Worm (Caenorhabditis elegans): Measurements from ENCODE around the gene F52H2.1.

F52H2.1 gene

DNA sequence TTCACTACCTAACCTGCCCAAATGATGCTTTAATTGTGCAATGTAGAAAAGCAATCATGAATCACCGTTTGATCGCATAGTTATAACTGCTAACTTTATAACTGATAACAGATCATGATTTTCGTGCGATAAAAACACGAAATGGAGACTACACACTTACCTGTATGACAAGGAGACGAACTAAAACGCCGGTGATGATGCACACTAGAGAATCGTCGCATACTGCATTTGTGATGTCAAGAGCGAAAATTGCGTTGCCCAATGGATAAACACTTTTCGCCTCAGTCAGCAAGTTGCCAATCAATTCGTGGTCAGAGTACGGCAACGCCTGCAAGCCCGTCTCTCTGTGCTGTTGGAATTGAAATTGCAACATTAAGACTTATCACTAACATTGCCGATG is 3.9 kb upstream of the F52H2.1 start:
- TF ChIP-seq ccch-3 (GFP tag; optimal IDR thresholded peaks at IDR 0.05) = no peak
- no peak for TF ChIP-seq ceh-40 (GFP tag; IDR thresholded peaks at IDR 0.05)
- TF ChIP-seq somi-1 (GFP tag; optimal IDR thresholded peaks at IDR 0.05) = no peak
- TF ChIP-seq ZK185.1 (tag; optimal IDR thresholded peaks at IDR 0.05; ENCODE audit: poor library complexity, severe bottlenecking) = peak; percentile 6
- TF ChIP-seq C06A6.2 (GFP tag; conservative IDR thresholded peaks at IDR 0.05) = no peak
- TF ChIP-seq lin-26 (GFP tag; IDR thresholded peaks at IDR 0.05) = no peak
- no peak for TF ChIP-seq ceh-58 (GFP tag; IDR thresholded peaks at IDR 0.05)
- TF ChIP-seq zfh-2 (GFP tag; conservative IDR thresholded peaks at IDR 0.05) = no peak
- TF ChIP-seq nfya-2 (GFP tag; IDR thresholded peaks at IDR 0.05) = no peak
- TF ChIP-seq F39B2.1 (GFP tag; IDR thresholded peaks at IDR 0.05) = no peak
- TF ChIP-seq fkh-3 (tag; optimal IDR thresholded peaks at IDR 0.05) = no peak
- no peak for TF ChIP-seq ztf-3 (GFP tag; optimal IDR thresholded peaks at IDR 0.05)
- TF ChIP-seq Y56A3A.18 (GFP tag; IDR thresholded peaks at IDR 0.05) = no peak
- TF ChIP-seq F49E8.2 (tag; optimal IDR thresholded peaks at IDR 0.05; ENCODE audit: insufficient read depth) = no peak
- no peak for TF ChIP-seq ekl-4 (GFP tag; IDR thresholded peaks at IDR 0.05)
- no peak for TF ChIP-seq ama-1 (optimal IDR thresholded peaks at IDR 0.05)
- TF ChIP-seq ama-1 (GFP tag; optimal IDR thresholded peaks at IDR 0.05) = no peak
- no peak for TF ChIP-seq F37B4.10 (GFP tag; IDR thresholded peaks at IDR 0.05)
- TF ChIP-seq unc-130 (GFP tag; optimal IDR thresholded peaks at IDR 0.05) = no peak
- TF ChIP-seq B0019.2 (GFP tag; conservative IDR thresholded peaks at IDR 0.05) = no peak
- peak; percentile 73 for TF ChIP-seq ztf-22 (GFP tag; optimal IDR thresholded peaks at IDR 0.05)
- TF ChIP-seq nfyb-1 (GFP tag; IDR thresholded peaks at IDR 0.05) = peak; percentile 84
- TF ChIP-seq cebp-1 (GFP tag; IDR thresholded peaks at IDR 0.05) = no peak
- no peak for TF ChIP-seq cebp-1 (tag; optimal IDR thresholded peaks at IDR 0.05)
- no peak for TF ChIP-seq attf-3 (GFP tag; conservative IDR thresholded peaks at IDR 0.05)
- TF ChIP-seq bed-2 (GFP tag; IDR thresholded peaks at IDR 0.05) = no peak
- TF ChIP-seq ztf-25 (GFP tag; IDR thresholded peaks at IDR 0.05) = no peak
- TF ChIP-seq nfya-1 (tag; optimal IDR thresholded peaks at IDR 0.05; ENCODE audit: borderline replicate concordance, insufficient read depth) = no peak
- TF ChIP-seq F22D6.2 (tag; optimal IDR thresholded peaks at IDR 0.05) = no peak
- TF ChIP-seq lsl-1 (GFP tag; optimal IDR thresholded peaks at IDR 0.05) = no peak
- peak; percentile 66 for TF ChIP-seq ets-4 (GFP tag; optimal IDR thresholded peaks at IDR 0.05)
- no peak for TF ChIP-seq hrde-1 (tag; optimal IDR thresholded peaks at IDR 0.05; ENCODE audit: borderline replicate concordance)
- TF ChIP-seq rpc-1 (optimal IDR thresholded peaks at IDR 0.05) = no peak
- TF ChIP-seq rpc-1 (tag; optimal IDR thresholded peaks at IDR 0.05) = no peak
- no peak for TF ChIP-seq athp-1 (tag; optimal IDR thresholded peaks at IDR 0.05)
- TF ChIP-seq F33H1.4 (GFP tag; IDR thresholded peaks at IDR 0.05) = no peak
- TF ChIP-seq madf-3 (GFP tag; IDR thresholded peaks at IDR 0.05) = no peak
- no peak for TF ChIP-seq mcd-1 (GFP tag; IDR thresholded peaks at IDR 0.05)
- TF ChIP-seq F55B11.4 (tag; optimal IDR thresholded peaks at IDR 0.05; ENCODE audit: borderline replicate concordance, insufficient read depth) = no peak
- no peak for TF ChIP-seq dpl-1 (GFP tag; optimal IDR thresholded peaks at IDR 0.05)
- no peak for TF ChIP-seq rec-8 (tag; optimal IDR thresholded peaks at IDR 0.05)
- TF ChIP-seq mel-28 (tag; optimal IDR thresholded peaks at IDR 0.05; ENCODE audit: borderline replicate concordance) = no peak
- no peak for TF ChIP-seq ceh-79 (tag; optimal IDR thresholded peaks at IDR 0.05)
- TF ChIP-seq snpc-1.1 (tag; optimal IDR thresholded peaks at IDR 0.05; ENCODE audit: insufficient read depth) = no peak
- no peak for TF ChIP-seq ceh-91 (GFP tag; IDR thresholded peaks at IDR 0.05)
- no peak for TF ChIP-seq let-526 (GFP tag; IDR thresholded peaks at IDR 0.05)
- TF ChIP-seq madf-10 (tag; optimal IDR thresholded peaks at IDR 0.05) = peak; percentile 55
- TF ChIP-seq nhr-80 (tag; optimal IDR thresholded peaks at IDR 0.05) = peak; percentile 99
- no peak for TF ChIP-seq egrh-3 (GFP tag; IDR thresholded peaks at IDR 0.05)
- no peak for TF ChIP-seq sea-2 (GFP tag; IDR thresholded peaks at IDR 0.05)
